Fruit fly (Drosophila melanogaster): Measurements from ENCODE around the gene RPA1.

Gene RPA1

DNA sequence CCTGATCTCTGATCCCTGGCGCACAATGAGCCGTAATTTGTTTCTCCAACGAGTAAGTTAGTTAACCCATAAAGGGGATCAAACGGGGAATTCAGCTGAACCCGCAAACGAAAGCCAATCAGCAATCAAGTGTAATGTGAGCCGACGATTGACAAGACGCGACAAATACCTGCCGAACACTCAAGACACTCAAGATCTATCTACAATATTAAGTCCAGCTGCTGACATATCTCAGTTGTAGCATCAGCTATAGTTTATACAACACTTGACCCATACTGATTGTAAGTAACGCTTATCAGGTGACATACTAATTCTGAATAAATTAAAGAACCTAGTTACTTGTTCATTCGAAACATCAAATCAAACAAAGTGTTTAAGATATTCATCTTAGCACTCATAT lies 36.9 kb downstream of the RPA1 start:
- TF ChIP-seq usp (GFP tag; optimal IDR thresholded peaks at IDR 0.05) (no peak), Dll (optimal IDR thresholded peaks at IDR 0.05) (no peak), CG8478 (optimal IDR thresholded peaks at IDR 0.05) (no peak), EcR (GFP tag; optimal IDR thresholded peaks at IDR 0.05) (no peak), pan (optimal IDR thresholded peaks at IDR 0.05) (no peak), psq (optimal IDR thresholded peaks at IDR 0.05) (no peak)

DNA sequence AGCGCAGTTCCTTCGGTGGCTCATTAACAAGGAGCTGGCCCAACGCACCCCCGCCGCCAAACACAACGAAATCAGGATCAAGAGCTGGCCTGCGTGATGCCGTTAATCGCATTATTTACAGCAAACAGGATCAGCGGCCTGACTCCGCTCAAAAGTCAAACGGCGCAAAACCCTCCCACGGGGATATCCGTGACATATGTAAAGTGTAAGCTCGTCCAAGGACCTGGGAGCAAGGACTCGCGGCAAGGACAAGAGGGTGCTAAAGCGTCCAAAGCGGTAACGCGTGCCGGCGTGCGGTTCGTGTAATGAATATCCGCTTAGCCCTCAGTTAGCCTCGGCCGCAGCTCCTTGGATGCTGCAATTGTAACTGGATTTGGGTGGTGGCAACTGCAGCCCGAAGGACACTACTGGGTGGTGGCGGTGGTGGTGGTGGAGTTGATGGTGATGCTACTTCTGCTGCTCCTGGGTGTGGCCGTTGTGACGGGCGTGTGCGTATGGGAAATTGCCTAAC lies 38.7 kb downstream of the RPA1 start:
- TF ChIP-seq Dll (optimal IDR thresholded peaks at IDR 0.05), result no peak
- TF ChIP-seq usp (GFP tag; optimal IDR thresholded peaks at IDR 0.05), result no peak
- TF ChIP-seq psq (optimal IDR thresholded peaks at IDR 0.05), result no peak
- TF ChIP-seq pan (optimal IDR thresholded peaks at IDR 0.05), result no peak
- TF ChIP-seq CG8478 (optimal IDR thresholded peaks at IDR 0.05), result no peak
- no peak for TF ChIP-seq EcR (GFP tag; optimal IDR thresholded peaks at IDR 0.05)

DNA sequence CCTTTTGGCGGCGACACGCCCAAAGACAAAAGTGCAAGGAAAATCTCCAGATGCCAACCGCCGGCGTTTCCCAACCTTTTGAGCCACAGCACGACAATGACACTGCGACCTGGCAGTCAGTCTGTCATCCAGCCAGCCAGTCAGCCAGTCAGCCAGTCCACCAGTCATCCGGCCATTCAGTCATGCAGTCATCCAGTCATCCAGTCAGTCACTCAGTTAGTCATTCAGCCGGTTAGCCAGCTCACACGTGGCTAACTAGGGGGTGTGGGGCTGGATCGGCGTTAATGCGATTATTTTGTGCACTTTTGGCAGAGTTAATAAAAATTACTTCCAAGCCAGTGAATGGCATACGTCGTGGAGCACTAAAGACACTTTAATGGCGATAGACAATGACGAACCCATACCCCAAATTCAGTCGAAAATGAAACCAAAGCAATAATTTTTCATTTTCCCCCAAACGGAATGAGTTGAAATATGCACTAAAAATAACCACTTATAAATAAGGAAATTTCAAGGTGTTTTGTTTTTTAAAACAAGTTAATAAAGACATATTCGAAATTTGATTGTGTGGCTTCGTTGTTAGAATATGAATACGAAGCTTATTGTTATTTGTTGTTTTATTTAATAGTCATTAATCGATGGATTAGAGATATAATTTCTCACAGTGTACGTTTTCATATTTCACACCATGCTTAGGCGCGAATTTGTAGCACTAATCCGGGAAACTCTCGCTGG lies 39.4 kb downstream of the RPA1 start:
- TF ChIP-seq EcR (GFP tag; optimal IDR thresholded peaks at IDR 0.05), result no peak
- no peak for TF ChIP-seq psq (optimal IDR thresholded peaks at IDR 0.05)
- TF ChIP-seq usp (GFP tag; optimal IDR thresholded peaks at IDR 0.05), result no peak
- TF ChIP-seq Dll (optimal IDR thresholded peaks at IDR 0.05), result no peak
- TF ChIP-seq CG8478 (optimal IDR thresholded peaks at IDR 0.05), result no peak
- no peak for TF ChIP-seq pan (optimal IDR thresholded peaks at IDR 0.05)

DNA sequence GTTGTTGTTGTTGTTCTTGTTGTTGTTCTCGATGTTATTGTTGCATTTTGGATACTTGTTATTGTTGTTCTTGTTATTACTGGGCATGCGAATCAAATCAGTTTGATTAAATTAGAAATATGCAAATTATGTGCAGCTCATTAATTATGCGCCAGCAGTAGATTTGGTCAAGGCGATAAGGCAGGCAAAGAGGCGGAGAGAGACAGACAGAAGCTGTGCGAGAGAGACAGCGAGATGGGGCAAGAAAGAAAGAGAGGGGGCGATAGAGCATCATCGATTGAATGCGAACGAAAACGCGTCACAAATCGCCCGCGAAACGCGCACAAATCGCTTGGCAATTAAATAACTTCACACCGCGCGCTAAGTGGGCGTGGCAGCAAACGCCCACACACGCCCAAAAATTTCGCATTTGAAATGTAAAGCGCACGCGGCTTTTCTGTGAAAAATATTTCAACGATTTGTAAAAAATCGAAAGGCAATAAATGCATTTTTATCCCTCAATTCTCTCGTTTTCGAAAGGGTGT lies 41.1 kb downstream of the RPA1 start:
- TF ChIP-seq pan (optimal IDR thresholded peaks at IDR 0.05) (no peak), Dll (optimal IDR thresholded peaks at IDR 0.05) (no peak), psq (optimal IDR thresholded peaks at IDR 0.05) (no peak), CG8478 (optimal IDR thresholded peaks at IDR 0.05) (no peak), EcR (GFP tag; optimal IDR thresholded peaks at IDR 0.05) (no peak), usp (GFP tag; optimal IDR thresholded peaks at IDR 0.05) (no peak)

DNA sequence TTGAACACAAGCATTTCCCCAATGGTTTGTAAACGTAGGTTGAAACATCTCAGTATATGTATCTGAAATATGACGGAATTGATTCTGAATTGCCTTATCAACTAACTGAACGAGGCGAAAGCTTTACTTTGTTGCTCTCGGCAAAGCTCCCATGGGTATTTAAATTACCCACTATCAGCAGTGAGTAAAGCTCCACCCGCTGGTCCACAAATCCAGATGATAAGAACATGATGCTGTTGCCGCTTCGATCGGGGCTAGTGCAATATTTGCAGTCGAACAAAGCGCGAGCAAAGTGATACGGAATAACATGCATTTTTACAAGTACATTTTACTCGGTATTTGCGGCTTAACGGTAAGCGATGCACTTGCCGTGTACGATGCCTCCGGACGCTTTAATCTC lies 44.4 kb downstream of the RPA1 start, which contains the start of gene CG18249:
CG18249 (plus strand) TSS at position 256 of the 400 bp plus-strand sequence.
- TF ChIP-seq usp (GFP tag; optimal IDR thresholded peaks at IDR 0.05), result no peak
- TF ChIP-seq CG8478 (optimal IDR thresholded peaks at IDR 0.05), result no peak
- TF ChIP-seq pan (optimal IDR thresholded peaks at IDR 0.05), result no peak
- no peak for TF ChIP-seq psq (optimal IDR thresholded peaks at IDR 0.05)

DNA sequence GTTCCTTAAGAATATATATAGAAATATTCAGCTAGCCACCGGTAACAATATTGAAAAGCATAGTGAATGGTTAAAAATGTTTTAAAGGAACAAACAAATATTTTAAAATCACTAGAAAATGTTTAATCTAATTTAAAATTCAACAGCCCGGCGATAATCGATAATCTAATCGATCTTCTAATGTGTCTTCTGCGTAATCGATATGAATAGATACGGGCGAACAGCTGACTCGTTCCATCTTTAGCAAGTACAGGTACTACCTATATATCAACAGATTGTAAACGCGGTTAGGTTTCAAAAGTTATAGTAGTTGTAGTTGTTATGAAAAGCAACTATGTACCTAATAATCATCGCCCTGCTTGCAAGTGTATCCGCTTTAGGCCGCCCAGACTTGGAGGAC lies 46.5 kb downstream of the RPA1 start, which contains the start of gene CG7800:
CG7800 (plus strand) TSS at position 231 of the 400 bp plus-strand sequence.
- TF ChIP-seq CG8478 (optimal IDR thresholded peaks at IDR 0.05) (no peak), pan (optimal IDR thresholded peaks at IDR 0.05) (no peak), psq (optimal IDR thresholded peaks at IDR 0.05) (no peak), usp (GFP tag; optimal IDR thresholded peaks at IDR 0.05) (no peak), EcR (GFP tag; optimal IDR thresholded peaks at IDR 0.05) (no peak), Dll (optimal IDR thresholded peaks at IDR 0.05) (no peak)

DNA sequence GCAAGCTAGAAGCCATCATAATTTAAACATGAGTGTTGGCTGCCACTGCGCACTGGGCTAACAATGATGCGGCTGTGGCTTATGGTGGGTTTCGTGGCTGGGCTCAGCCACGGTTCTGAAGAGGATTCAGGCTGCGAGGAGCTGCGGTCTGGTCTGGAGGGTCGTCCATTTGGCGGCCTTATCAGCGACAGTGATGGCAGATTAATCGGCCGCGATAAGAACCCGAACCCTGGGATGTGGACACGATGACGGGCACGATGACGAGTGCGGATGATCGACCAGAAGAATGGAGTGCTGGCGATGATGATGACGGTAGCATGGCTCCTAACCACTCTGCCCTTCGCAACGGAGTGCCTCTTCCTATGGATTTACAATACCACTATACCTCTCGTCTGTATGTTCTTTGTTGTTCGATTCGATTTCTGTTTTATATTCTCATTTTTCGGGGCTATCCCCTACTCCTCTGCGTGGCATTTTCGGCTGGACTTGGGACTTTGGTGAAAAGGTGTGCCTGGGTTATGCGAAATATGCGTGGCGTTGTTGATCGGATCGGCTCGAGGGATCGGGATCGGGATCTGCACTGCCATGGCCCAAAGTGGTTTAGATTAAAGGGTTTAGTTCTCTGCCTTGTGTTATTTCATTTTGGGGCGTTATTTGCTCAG lies 48.6 kb downstream of the RPA1 start:
- no peak for TF ChIP-seq CG8478 (optimal IDR thresholded peaks at IDR 0.05)

DNA sequence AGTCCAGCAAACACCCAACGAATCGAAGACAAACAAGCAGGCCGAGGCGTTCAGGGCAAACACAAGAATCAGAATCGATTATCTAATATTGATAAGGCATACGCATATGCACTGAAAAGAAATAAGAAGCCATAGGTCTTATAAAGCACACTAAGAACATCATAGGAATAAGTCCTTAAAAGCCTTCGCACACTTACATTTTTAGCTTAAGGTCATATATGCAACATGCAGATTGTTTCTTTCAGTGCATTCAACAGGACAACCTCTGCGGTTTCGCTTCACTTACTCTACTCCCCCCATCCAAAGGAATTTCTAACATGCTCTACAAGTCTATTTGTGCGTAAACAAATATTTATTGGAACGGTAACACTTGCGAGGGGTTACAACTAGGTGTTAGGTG lies 51.7 kb downstream of the RPA1 start:
- TF ChIP-seq CG8478 (optimal IDR thresholded peaks at IDR 0.05), result no peak
- no peak for TF ChIP-seq Dll (optimal IDR thresholded peaks at IDR 0.05)
- TF ChIP-seq usp (GFP tag; optimal IDR thresholded peaks at IDR 0.05), result no peak
- no peak for TF ChIP-seq EcR (GFP tag; optimal IDR thresholded peaks at IDR 0.05)
- no peak for TF ChIP-seq psq (optimal IDR thresholded peaks at IDR 0.05)
- TF ChIP-seq pan (optimal IDR thresholded peaks at IDR 0.05), result no peak
